Fruit fly (Drosophila melanogaster): ENCODE measurements around the gene S6k.

S6k gene

dm6 chr3L:5751740-5752579 is 58.8 kb downstream of the S6k start, which contains the start of gene DnaJ-1 (continued):
- peak; percentile 29 for TF ChIP-seq CG10267 (tag; optimal IDR thresholded peaks at IDR 0.05)
- no peak for TF ChIP-seq CG3847 (GFP tag; IDR thresholded peaks at IDR 0.05)
- peak; percentile 7 for TF ChIP-seq Sry-β (GFP tag; optimal IDR thresholded peaks at IDR 0.05)
- TF ChIP-seq CG9876 (GFP tag; optimal IDR thresholded peaks at IDR 0.05), result no peak
- peak; percentile 99 for TF ChIP-seq vnd (GFP tag; IDR thresholded peaks at IDR 0.05; ENCODE audit: partially characterized antibody)
- TF ChIP-seq CG10543 (GFP tag; optimal IDR thresholded peaks at IDR 0.05), result peak; percentile 69
- no peak for TF ChIP-seq CG16815 (GFP tag; optimal IDR thresholded peaks at IDR 0.05)
- peak; percentile 48 for TF ChIP-seq CG7839 (tag; optimal IDR thresholded peaks at IDR 0.05)
- TF ChIP-seq CG5180 (GFP tag; optimal IDR thresholded peaks at IDR 0.05), result peak; percentile 3
- TF ChIP-seq CG2116 (GFP tag; optimal IDR thresholded peaks at IDR 0.05), result peak; percentile 98
- TF ChIP-seq CG2889 (GFP tag; IDR thresholded peaks at IDR 0.05), result no peak
- TF ChIP-seq YL-1 (GFP tag; optimal IDR thresholded peaks at IDR 0.05), result peak; percentile 92
- TF ChIP-seq CG13424 (tag; optimal IDR thresholded peaks at IDR 0.05), result no peak
- no peak for TF ChIP-seq Dip2 (GFP tag; IDR thresholded peaks at IDR 0.05)
- no peak for TF ChIP-seq ara (GFP tag; IDR thresholded peaks at IDR 0.05)
- peak; percentile 42; the same call in 1 of the 3 replicates for TF ChIP-seq CG17361 (GFP tag; IDR thresholded peaks at IDR 0.05)
- TF ChIP-seq jing (GFP tag; optimal IDR thresholded peaks at IDR 0.05), result no peak
- no peak for TF ChIP-seq oc (tag; optimal IDR thresholded peaks at IDR 0.05)
- TF ChIP-seq Bgb (GFP tag; IDR thresholded peaks at IDR 0.05; ENCODE audit: partially characterized antibody), result peak; percentile 98
- TF ChIP-seq CG9215 (GFP tag; IDR thresholded peaks at IDR 0.05), result no peak
- TF ChIP-seq CG6813 (GFP tag; optimal IDR thresholded peaks at IDR 0.05), result no peak
- peak; percentile 37 for TF ChIP-seq CG12299 (tag; optimal IDR thresholded peaks at IDR 0.05)
- peak; percentile 85 for TF ChIP-seq E2f2 (GFP tag; IDR thresholded peaks at IDR 0.05)
- TF ChIP-seq CG17328 (GFP tag; IDR thresholded peaks at IDR 0.05), result no peak
- TF ChIP-seq knrl (GFP tag; IDR thresholded peaks at IDR 0.05; ENCODE audit: partially characterized antibody), result peak; percentile 99
- TF ChIP-seq CG8924 (tag; optimal IDR thresholded peaks at IDR 0.05), result peak; percentile 47
- TF ChIP-seq Adf1 (GFP tag; IDR thresholded peaks at IDR 0.05), result peak; percentile 25; the same call in 1 of the 2 replicates
- peak; percentile 12; the same call in 1 of the 3 replicates for TF ChIP-seq so (GFP tag; IDR thresholded peaks at IDR 0.05)
- TF ChIP-seq CG6175 (GFP tag; IDR thresholded peaks at IDR 0.05), result no peak
- peak; percentile 85 for TF ChIP-seq pzg (GFP tag; optimal IDR thresholded peaks at IDR 0.05)
- peak in 1 of 2 experiments; percentile 45 for TF ChIP-seq Eip74EF (GFP tag; optimal IDR thresholded peaks at IDR 0.05)
- TF ChIP-seq zen2 (GFP tag; IDR thresholded peaks at IDR 0.05; ENCODE audit: partially characterized antibody), result peak; percentile 97
- TF ChIP-seq CG3065 (GFP tag; optimal IDR thresholded peaks at IDR 0.05), result no peak
- peak; percentile 3 for TF ChIP-seq bab2 (GFP tag; optimal IDR thresholded peaks at IDR 0.05)
- peak; percentile 52 for TF ChIP-seq CG6854 (GFP tag; optimal IDR thresholded peaks at IDR 0.05)
- TF ChIP-seq pb (GFP tag; optimal IDR thresholded peaks at IDR 0.05), result no peak
- peak; percentile 42 for TF ChIP-seq MTF-1 (GFP tag; optimal IDR thresholded peaks at IDR 0.05; ENCODE audit: borderline replicate concordance)
- TF ChIP-seq nerfin-2 (GFP tag; IDR thresholded peaks at IDR 0.05; ENCODE audit: partially characterized antibody), result peak; percentile 93
- TF ChIP-seq bigmax (GFP tag; optimal IDR thresholded peaks at IDR 0.05), result peak; percentile 53
- TF ChIP-seq CTCF (GFP tag; optimal IDR thresholded peaks at IDR 0.05), result peak; percentile 15
- TF ChIP-seq Dref (GFP tag; IDR thresholded peaks at IDR 0.05), result peak; percentile 70
- TF ChIP-seq zfh1 (GFP tag; IDR thresholded peaks at IDR 0.05), result peak; percentile 12; the same call in 1 of the 3 replicates
- TF ChIP-seq CG15269 (tag; optimal IDR thresholded peaks at IDR 0.05), result peak; percentile 41
- peak; percentile 27 for TF ChIP-seq CG10979 (tag; optimal IDR thresholded peaks at IDR 0.05)
- no peak for TF ChIP-seq Dfd (GFP tag; optimal IDR thresholded peaks at IDR 0.05)
- TF ChIP-seq bowl (GFP tag; IDR thresholded peaks at IDR 0.05), result no peak
- no peak for TF ChIP-seq CG8944 (GFP tag; optimal IDR thresholded peaks at IDR 0.05)
- peak; percentile 30 for TF ChIP-seq CG2120 (GFP tag; optimal IDR thresholded peaks at IDR 0.05)

Data from whole organism, embryonic.